Worm (Caenorhabditis elegans): ENCODE data around the gene Y43F8C.23.

DNA sequence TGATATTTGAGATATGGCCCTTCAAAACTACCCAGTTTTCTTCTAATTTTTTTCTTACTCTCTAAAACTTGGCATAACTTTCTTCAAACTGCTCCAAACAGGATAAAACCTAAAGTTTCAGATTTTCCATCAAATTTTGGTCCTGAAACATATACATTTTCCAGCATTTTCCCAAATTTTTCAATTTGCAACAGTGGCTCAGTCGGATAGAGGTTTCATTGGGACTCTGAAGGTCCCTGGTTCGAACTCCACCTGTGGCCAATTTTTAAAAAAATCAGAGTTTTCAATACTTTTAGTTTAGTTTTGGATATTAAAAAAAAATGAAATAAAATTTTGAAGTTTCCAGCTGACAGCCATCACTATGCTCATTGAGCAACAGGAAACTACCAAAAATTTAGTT, 43.8 kb downstream of the Y43F8C.23 start:
- TF ChIP-seq nhr-25 (tag; optimal IDR thresholded peaks at IDR 0.05) (no peak), snpc-4 (tag; optimal IDR thresholded peaks at IDR 0.05) (no peak), ama-1 (optimal IDR thresholded peaks at IDR 0.05) (no peak), nhr-23 (tag; optimal IDR thresholded peaks at IDR 0.05) (no peak), nhr-11 (tag; optimal IDR thresholded peaks at IDR 0.05) (no peak), nhr-237 (tag; optimal IDR thresholded peaks at IDR 0.05) (no peak), unc-62 (GFP tag; optimal IDR thresholded peaks at IDR 0.05) (no peak), jun-1 (tag; optimal IDR thresholded peaks at IDR 0.05) (no peak), skn-1 (tag; optimal IDR thresholded peaks at IDR 0.05) (no peak), daf-12 (tag; optimal IDR thresholded peaks at IDR 0.05) (no peak), nhr-76 (tag; optimal IDR thresholded peaks at IDR 0.05) (no peak)
